Worm (Caenorhabditis elegans): Measurements from ENCODE around the gene sel-2.

sel-2 gene

ce11 chrIII:4578385-4578903, 33.7 kb downstream of the sel-2 start, which contains the start of the genes sel-5 and wdr-48:
sel-5 (minus strand) TSS chrIII:4578437.
wdr-48 (plus strand) TSS chrIII:4578853.
- peak; percentile 52 for TF ChIP-seq F23B12.7 (tag; optimal IDR thresholded peaks at IDR 0.05; ENCODE audit: insufficient read depth)
- no peak for TF ChIP-seq aptf-2 (GFP tag; conservative IDR thresholded peaks at IDR 0.05)
- TF ChIP-seq aptf-3 (GFP tag; IDR thresholded peaks at IDR 0.05), result no peak
- TF ChIP-seq madf-8 (GFP tag; conservative IDR thresholded peaks at IDR 0.05), result no peak
- TF ChIP-seq let-607 (tag; optimal IDR thresholded peaks at IDR 0.05), result no peak
- peak; percentile 15 for TF ChIP-seq attf-5 (GFP tag; optimal IDR thresholded peaks at IDR 0.05)
- no peak for TF ChIP-seq let-526 (GFP tag; IDR thresholded peaks at IDR 0.05)
- peak; percentile 28 for TF ChIP-seq nhr-80 (tag; optimal IDR thresholded peaks at IDR 0.05)
- no peak for TF ChIP-seq athp-1 (tag; optimal IDR thresholded peaks at IDR 0.05)
- TF ChIP-seq F55B11.4 (tag; optimal IDR thresholded peaks at IDR 0.05; ENCODE audit: borderline replicate concordance, insufficient read depth), result no peak
- no peak for TF ChIP-seq ztf-25 (GFP tag; IDR thresholded peaks at IDR 0.05)
- no peak for TF ChIP-seq K11D2.4 (GFP tag; IDR thresholded peaks at IDR 0.05)
- no peak for TF ChIP-seq C17E4.6 (GFP tag; IDR thresholded peaks at IDR 0.05)
- TF ChIP-seq snpc-4 (GFP tag; optimal IDR thresholded peaks at IDR 0.05), result no peak
- peak in 2 of 4 experiments; percentile 22 to 26 for TF ChIP-seq snpc-4 (tag; optimal IDR thresholded peaks at IDR 0.05)
- no peak for TF ChIP-seq ceh-58 (GFP tag; IDR thresholded peaks at IDR 0.05)
- TF ChIP-seq unc-130 (GFP tag; optimal IDR thresholded peaks at IDR 0.05), result no peak
- no peak for TF ChIP-seq rec-8 (tag; optimal IDR thresholded peaks at IDR 0.05)
- no peak for TF ChIP-seq ztf-3 (GFP tag; optimal IDR thresholded peaks at IDR 0.05)

- TF ChIP-seq bed-2 (GFP tag; IDR thresholded peaks at IDR 0.05) (no peak), B0035.1 (tag; optimal IDR thresholded peaks at IDR 0.05) (peak; percentile 5), lsy-27 (tag; optimal IDR thresholded peaks at IDR 0.05; ENCODE audit: borderline replicate concordance, insufficient read depth) (no peak), tlf-1 (GFP tag; optimal IDR thresholded peaks at IDR 0.05) (no peak), snpc-3.4 (tag; optimal IDR thresholded peaks at IDR 0.05) (no peak), F37B4.10 (GFP tag; IDR thresholded peaks at IDR 0.05) (no peak), ztf-25 (GFP tag; IDR thresholded peaks at IDR 0.05) (no peak), sptf-2 (GFP tag; optimal IDR thresholded peaks at IDR 0.05) (no peak), snpc-1.3 (tag; optimal IDR thresholded peaks at IDR 0.05; ENCODE audit: insufficient read depth) (peak; percentile 50), F33H1.4 (GFP tag; IDR thresholded peaks at IDR 0.05) (peak; percentile 59; the same call in 1 of the 2 replicates), hrde-1 (tag; optimal IDR thresholded peaks at IDR 0.05; ENCODE audit: borderline replicate concordance) (no peak), hlh-26 (GFP tag; conservative IDR thresholded peaks at IDR 0.05) (no peak), aptf-2 (GFP tag; conservative IDR thresholded peaks at IDR 0.05) (no peak), K12H6.12 (tag; optimal IDR thresholded peaks at IDR 0.05) (peak; percentile 45), ztf-6 (GFP tag; IDR thresholded peaks at IDR 0.05) (no peak), ceh-40 (GFP tag; IDR thresholded peaks at IDR 0.05) (no peak), ZK185.1 (tag; optimal IDR thresholded peaks at IDR 0.05; ENCODE audit: poor library complexity, severe bottlenecking) (peak; percentile 83), cebp-1 (GFP tag; IDR thresholded peaks at IDR 0.05) (no peak), cebp-1 (tag; optimal IDR thresholded peaks at IDR 0.05) (peak; percentile 71), Y67H2A.10 (GFP tag; conservative IDR thresholded peaks at IDR 0.05) (no peak), attf-3 (GFP tag; conservative IDR thresholded peaks at IDR 0.05) (no peak), efl-1 (GFP tag; optimal IDR thresholded peaks at IDR 0.05) (peak; percentile 7), madf-10 (tag; optimal IDR thresholded peaks at IDR 0.05) (peak; percentile 53), lag-1 (GFP tag; IDR thresholded peaks at IDR 0.05) (no peak), repo-1 (tag; optimal IDR thresholded peaks at IDR 0.05) (no peak), gei-17 (GFP tag; optimal IDR thresholded peaks at IDR 0.05) (no peak), ekl-4 (GFP tag; IDR thresholded peaks at IDR 0.05) (0 out of 2 replicates have a peak, but pooled peaks have one; percentile 26), ceh-100 (GFP tag; IDR thresholded peaks at IDR 0.05) (peak; percentile 46; the same call in 1 of the 2 replicates), sdz-38 (tag; optimal IDR thresholded peaks at IDR 0.05) (no peak)
Measured at ce11 chrIII:4568455-4568854, 43.7 kb downstream of the sel-2 start, which contains the start of gene idhg-1. idhg-1 (plus strand) TSS chrIII:4568797.
